Worm (Caenorhabditis elegans): ENCODE measurements around the gene F16B4.5.

The F16B4.5 gene

DNA sequence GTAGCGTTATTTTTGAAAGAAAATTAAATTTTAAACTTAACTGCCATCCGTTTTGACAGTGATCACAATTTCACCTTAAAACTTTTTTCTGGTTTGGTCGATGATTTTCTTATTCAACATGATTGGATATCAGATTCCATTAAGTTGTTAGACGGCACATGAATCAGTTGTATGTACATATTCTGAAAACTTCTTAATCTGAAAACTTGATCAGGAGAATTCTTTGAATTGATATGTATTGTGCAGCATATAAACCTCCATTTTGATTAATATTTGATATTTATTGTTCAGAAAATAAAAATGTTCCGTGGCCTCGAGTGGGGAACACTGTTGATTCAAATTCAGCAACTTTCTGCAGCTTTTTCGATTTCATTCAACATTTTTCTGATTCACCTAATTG, 51.8 kb downstream of the F16B4.5 start, which contains the start of gene str-221:
TSS of gene str-221 (plus strand) at position 301 of the 400 bp plus-strand sequence.
- no peak for TF ChIP-seq T23F11.4 (GFP tag; optimal IDR thresholded peaks at IDR 0.05)
- no peak for TF ChIP-seq sox-2 (GFP tag; IDR thresholded peaks at IDR 0.05)
- TF ChIP-seq sdc-2 (tag; optimal IDR thresholded peaks at IDR 0.05): no peak
- TF ChIP-seq lin-11 (tag; optimal IDR thresholded peaks at IDR 0.05): no peak
- TF ChIP-seq fkh-6 (tag; optimal IDR thresholded peaks at IDR 0.05): no peak
- no peak for TF ChIP-seq unc-86 (tag; optimal IDR thresholded peaks at IDR 0.05)
- TF ChIP-seq Y22D7AL.16 (tag; optimal IDR thresholded peaks at IDR 0.05): no peak
- TF ChIP-seq madf-2 (tag; optimal IDR thresholded peaks at IDR 0.05): no peak
- TF ChIP-seq C08G9.2 (tag; optimal IDR thresholded peaks at IDR 0.05): no peak
- no peak for TF ChIP-seq ceh-31 (tag; optimal IDR thresholded peaks at IDR 0.05)
- no peak for TF ChIP-seq elt-4 (tag; optimal IDR thresholded peaks at IDR 0.05)
- no peak for TF ChIP-seq ets-4 (tag; optimal IDR thresholded peaks at IDR 0.05)
- TF ChIP-seq ttx-3 (tag; optimal IDR thresholded peaks at IDR 0.05): no peak
- TF ChIP-seq K02D7.2 (tag; optimal IDR thresholded peaks at IDR 0.05): no peak
- TF ChIP-seq zip-5 (tag; optimal IDR thresholded peaks at IDR 0.05): no peak
- no peak for TF ChIP-seq pag-3 (tag; optimal IDR thresholded peaks at IDR 0.05; ENCODE audit: borderline replicate concordance)

Measured in whole organism, late embryonic.